Worm (Caenorhabditis elegans): ENCODE measurements around the gene B0244.9.

The B0244.9 gene

ce11 chrIII:5706077-5706627 lies 24.7 kb downstream of the B0244.9 start, which contains the start of gene rpl-23 (continued):
- TF ChIP-seq ceh-90 (tag; optimal IDR thresholded peaks at IDR 0.05) (no peak), ztf-11 (tag; optimal IDR thresholded peaks at IDR 0.05) (peak in 1 of 2 experiments; percentile 39), nhr-237 (tag; optimal IDR thresholded peaks at IDR 0.05) (peak; percentile 82), mef-2 (tag; optimal IDR thresholded peaks at IDR 0.05) (peak; percentile 27), unc-62 (GFP tag; optimal IDR thresholded peaks at IDR 0.05) (no peak), jun-1 (tag; optimal IDR thresholded peaks at IDR 0.05) (peak; percentile 90), mep-1 (tag; optimal IDR thresholded peaks at IDR 0.05) (peak; percentile 95), hpl-2 (GFP tag; optimal IDR thresholded peaks at IDR 0.05) (peak; percentile 82), aly-2 (tag; optimal IDR thresholded peaks at IDR 0.05) (peak; percentile 72), nhr-90 (tag; optimal IDR thresholded peaks at IDR 0.05; ENCODE audit: poor library complexity) (peak; percentile 82), lin-13 (GFP tag; optimal IDR thresholded peaks at IDR 0.05) (peak; percentile 90), vab-15 (tag; optimal IDR thresholded peaks at IDR 0.05) (peak; percentile 81), fkh-4 (tag; optimal IDR thresholded peaks at IDR 0.05; ENCODE audit: borderline replicate concordance) (peak; percentile 43), lir-3 (tag; optimal IDR thresholded peaks at IDR 0.05; ENCODE audit: poor library complexity) (peak; percentile 80), egl-13 (tag; optimal IDR thresholded peaks at IDR 0.05) (peak; percentile 56), fos-1 (tag; optimal IDR thresholded peaks at IDR 0.05) (peak; percentile 92), isw-1 (GFP tag; IDR thresholded peaks at IDR 0.05) (peak; percentile 91), snpc-4 (tag; optimal IDR thresholded peaks at IDR 0.05) (peak; percentile 61), sptf-1 (tag; optimal IDR thresholded peaks at IDR 0.05) (no peak), lin-35 (GFP tag; optimal IDR thresholded peaks at IDR 0.05) (peak; percentile 88 to 95), lin-15B (tag; optimal IDR thresholded peaks at IDR 0.05) (peak; percentile 85), nhr-84 (tag; optimal IDR thresholded peaks at IDR 0.05) (peak; percentile 47), hlh-4 (tag; optimal IDR thresholded peaks at IDR 0.05) (no peak), ceh-82 (tag; optimal IDR thresholded peaks at IDR 0.05) (peak; percentile 91 to 97 (median 96)), snu-23 (GFP tag; optimal IDR thresholded peaks at IDR 0.05) (peak; percentile 97), lsy-2 (tag; optimal IDR thresholded peaks at IDR 0.05) (peak; percentile 94 to 97), ztf-4 (tag; optimal IDR thresholded peaks at IDR 0.05) (peak; percentile 79), nhr-76 (tag; optimal IDR thresholded peaks at IDR 0.05) (no peak), nhr-77 (tag; optimal IDR thresholded peaks at IDR 0.05) (peak; percentile 90), sup-37 (GFP tag; optimal IDR thresholded peaks at IDR 0.05) (no peak), ceh-88 (GFP tag; IDR thresholded peaks at IDR 0.05) (peak; percentile 71), nhr-12 (tag; optimal IDR thresholded peaks at IDR 0.05) (no peak), C16A3.4 (tag; optimal IDR thresholded peaks at IDR 0.05) (peak; percentile 98), fkh-8 (tag; optimal IDR thresholded peaks at IDR 0.05) (peak; percentile 91), hlh-17 (GFP tag; optimal IDR thresholded peaks at IDR 0.05; ENCODE audit: borderline replicate concordance) (no peak), nhr-11 (tag; optimal IDR thresholded peaks at IDR 0.05) (peak; percentile 80), zip-4 (GFP tag; optimal IDR thresholded peaks at IDR 0.05) (peak; percentile 71), unc-98 (GFP tag; IDR thresholded peaks at IDR 0.05) (no peak), ceh-63 (GFP tag; optimal IDR thresholded peaks at IDR 0.05) (no peak), swsn-7 (tag; optimal IDR thresholded peaks at IDR 0.05) (peak; percentile 88), rnt-1 (tag; optimal IDR thresholded peaks at IDR 0.05) (peak; percentile 90), nhr-85 (tag) (peak; percentile 95), zag-1 (tag; optimal IDR thresholded peaks at IDR 0.05) (peak; percentile 36), lin-14 (GFP tag; optimal IDR thresholded peaks at IDR 0.05) (peak; percentile 93), ama-1 (optimal IDR thresholded peaks at IDR 0.05) (peak; percentile 85), unc-86 (tag; optimal IDR thresholded peaks at IDR 0.05) (peak; percentile 80), skn-1 (tag; optimal IDR thresholded peaks at IDR 0.05) (peak; percentile 97), lin-39 (tag; optimal IDR thresholded peaks at IDR 0.05) (peak; percentile 78), irx-1 (tag; optimal IDR thresholded peaks at IDR 0.05) (peak; percentile 74), C04F5.9 (tag; optimal IDR thresholded peaks at IDR 0.05) (peak; percentile 47), efl-3 (GFP tag; optimal IDR thresholded peaks at IDR 0.05) (no peak), dpl-1 (GFP tag; optimal IDR thresholded peaks at IDR 0.05) (peak; percentile 86 to 88 (median 88)), tlp-1 (tag; optimal IDR thresholded peaks at IDR 0.05) (no peak)
